Worm (Caenorhabditis elegans) whole organism, L4/young adult: ENCODE data around the gene apt-9.

Source experiments
- W03F9.2 ChIP-seq: fragments of 150-350 bp; optimal IDR thresholded peaks from 2 replicates; lab custom pipeline; 2014; ENCODE audit warnings: missing biosample characterization, missing genetic modification characterization
- dao-5 ChIP-seq: sonication (generic microtip); optimal IDR thresholded peaks from 2 replicates; lab custom pipeline; 2016; ENCODE audit warnings: missing genotype, missing genetic modification characterization, moderate library complexity, missing compliant biosample characterization
- him-1 ChIP-seq: sonication (generic microtip); optimal IDR thresholded peaks from 2 replicates; lab custom pipeline; 2016; ENCODE audit warnings: missing genotype, missing genetic modification reagents, missing genetic modification characterization, missing compliant biosample characterization

apt-9 gene

DNA sequence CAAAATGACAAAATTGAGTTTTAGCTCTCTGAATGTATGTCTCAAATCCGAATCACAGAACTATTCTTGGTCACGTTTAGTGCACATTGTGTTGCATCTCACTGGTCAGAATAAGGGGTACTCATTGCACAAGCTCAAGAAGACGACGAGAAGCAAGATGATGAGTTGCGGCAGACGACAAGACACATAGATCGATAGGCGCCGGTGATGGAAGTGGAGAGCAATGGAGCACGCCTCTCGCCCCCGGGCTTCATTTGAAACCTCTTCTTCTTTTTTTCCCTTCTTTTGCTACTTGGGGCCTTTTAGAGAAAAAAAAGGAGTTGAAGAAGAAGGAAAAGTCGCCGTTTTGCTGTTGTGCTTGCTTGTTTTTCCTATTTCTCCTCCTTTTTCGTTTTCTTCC lies at the start of gene apt-9:
Gene apt-9 (plus strand): TSS at position 194 of the 400 bp plus-strand sequence.
- TF ChIP-seq W03F9.2 (tag; lab: Kevin White, UChicago): no peak
- TF ChIP-seq him-1 (tag; lab: Kevin White, UChicago): no peak
- TF ChIP-seq dao-5 (tag; lab: Kevin White, UChicago): no peak

DNA sequence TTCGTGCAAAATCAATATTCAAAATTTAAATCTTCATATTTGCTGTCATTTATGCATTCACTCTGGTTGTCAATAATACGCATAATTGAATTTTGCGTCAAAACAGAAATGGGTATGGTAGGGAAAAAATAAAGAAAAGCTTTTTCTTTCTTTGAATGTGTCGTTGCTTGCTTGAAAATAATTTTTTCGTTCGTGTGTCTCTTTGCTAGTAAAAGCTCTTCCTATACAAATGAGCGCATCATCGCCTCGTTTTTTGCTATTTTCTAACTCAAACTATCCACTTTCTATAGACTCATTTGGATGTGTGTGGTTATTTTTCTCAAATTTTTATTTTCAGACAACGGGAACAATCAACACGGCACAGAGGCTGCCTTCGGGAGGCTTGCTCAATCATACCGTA lies 39.7 kb upstream of the apt-9 start, which contains the start of gene ldb-1:
Gene ldb-1 (plus strand): TSS at position 301 of the 400 bp plus-strand sequence.
- TF ChIP-seq W03F9.2 (tag; lab: Kevin White, UChicago) (no peak), dao-5 (tag; lab: Kevin White, UChicago) (no peak), him-1 (tag; lab: Kevin White, UChicago) (no peak)

DNA sequence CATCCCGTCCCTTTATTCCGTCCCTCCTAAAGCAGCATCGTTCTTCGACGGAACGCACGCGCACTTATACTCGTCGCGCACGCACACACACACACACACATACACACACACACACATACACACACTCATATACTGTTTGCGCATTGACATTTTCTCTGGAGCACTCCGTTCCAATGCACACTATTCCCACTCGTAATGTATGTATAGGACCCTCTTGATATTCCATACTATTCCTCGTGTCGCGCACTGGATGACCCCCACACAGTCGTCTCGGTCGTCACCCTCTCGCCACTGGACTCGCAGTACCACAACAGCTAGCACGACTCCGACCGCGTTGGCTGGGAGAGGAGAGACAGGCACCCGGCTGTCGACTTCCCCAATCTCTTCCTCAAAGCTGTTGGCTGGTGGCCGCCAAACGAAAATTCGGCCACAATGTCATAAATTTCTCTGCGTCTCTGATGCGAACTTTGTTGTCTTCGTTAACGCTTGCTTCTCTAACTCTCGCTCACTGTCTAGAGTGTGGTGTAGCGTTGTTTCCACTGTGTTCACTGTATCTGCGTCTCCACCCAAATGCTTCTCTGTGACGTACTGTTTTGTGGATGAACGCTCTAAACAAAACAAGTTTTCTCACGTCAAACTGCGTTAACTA lies 37.2 kb upstream of the apt-9 start:
- peak; percentile 97 for TF ChIP-seq him-1 (tag; lab: Kevin White, UChicago)
- peak; percentile 1 for TF ChIP-seq dao-5 (tag; lab: Kevin White, UChicago)
- TF ChIP-seq W03F9.2 (tag; lab: Kevin White, UChicago): peak; percentile 54

DNA sequence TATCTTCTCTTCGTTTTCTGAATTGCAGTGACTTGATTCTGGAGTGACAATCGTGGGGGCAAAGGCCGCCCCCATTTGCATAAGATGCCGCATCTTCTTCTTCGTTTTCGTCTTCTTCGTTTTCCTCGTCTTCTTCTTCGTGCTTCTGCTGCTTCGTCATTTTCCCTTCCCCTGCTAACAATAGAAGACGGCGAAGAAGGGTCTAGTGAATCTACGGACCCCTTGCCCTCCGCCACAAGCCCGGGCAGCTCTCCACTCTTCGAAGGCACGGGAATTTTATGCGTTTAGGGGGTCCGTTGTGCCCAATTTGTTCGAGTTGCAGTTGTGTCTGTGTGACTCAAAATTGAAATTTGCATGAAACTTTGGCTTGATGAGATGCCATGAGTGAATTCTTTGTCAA lies 36.5 kb upstream of the apt-9 start:
- no peak for TF ChIP-seq dao-5 (tag; lab: Kevin White, UChicago)
- TF ChIP-seq W03F9.2 (tag; lab: Kevin White, UChicago): no peak
- no peak for TF ChIP-seq him-1 (tag; lab: Kevin White, UChicago)

DNA sequence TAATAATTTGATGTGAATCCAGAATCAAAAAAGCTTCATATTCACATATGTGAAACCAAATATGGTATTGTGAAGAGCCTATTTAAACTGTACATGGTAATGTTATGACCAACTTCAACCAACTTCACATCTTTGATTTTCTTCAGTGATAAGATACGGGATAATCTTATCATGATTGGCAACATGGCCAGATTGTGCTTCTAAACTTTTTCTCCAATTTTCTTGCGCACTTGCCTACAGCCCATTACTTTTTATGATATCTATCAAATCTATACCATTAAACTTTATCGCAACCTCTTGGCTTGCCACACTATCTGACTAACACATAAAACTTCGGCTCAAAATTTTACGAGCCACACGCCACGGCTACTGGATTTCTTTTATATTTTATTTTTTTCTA lies 35.9 kb upstream of the apt-9 start:
- no peak for TF ChIP-seq him-1 (tag; lab: Kevin White, UChicago)
- TF ChIP-seq W03F9.2 (tag; lab: Kevin White, UChicago): no peak
- TF ChIP-seq dao-5 (tag; lab: Kevin White, UChicago): no peak

DNA sequence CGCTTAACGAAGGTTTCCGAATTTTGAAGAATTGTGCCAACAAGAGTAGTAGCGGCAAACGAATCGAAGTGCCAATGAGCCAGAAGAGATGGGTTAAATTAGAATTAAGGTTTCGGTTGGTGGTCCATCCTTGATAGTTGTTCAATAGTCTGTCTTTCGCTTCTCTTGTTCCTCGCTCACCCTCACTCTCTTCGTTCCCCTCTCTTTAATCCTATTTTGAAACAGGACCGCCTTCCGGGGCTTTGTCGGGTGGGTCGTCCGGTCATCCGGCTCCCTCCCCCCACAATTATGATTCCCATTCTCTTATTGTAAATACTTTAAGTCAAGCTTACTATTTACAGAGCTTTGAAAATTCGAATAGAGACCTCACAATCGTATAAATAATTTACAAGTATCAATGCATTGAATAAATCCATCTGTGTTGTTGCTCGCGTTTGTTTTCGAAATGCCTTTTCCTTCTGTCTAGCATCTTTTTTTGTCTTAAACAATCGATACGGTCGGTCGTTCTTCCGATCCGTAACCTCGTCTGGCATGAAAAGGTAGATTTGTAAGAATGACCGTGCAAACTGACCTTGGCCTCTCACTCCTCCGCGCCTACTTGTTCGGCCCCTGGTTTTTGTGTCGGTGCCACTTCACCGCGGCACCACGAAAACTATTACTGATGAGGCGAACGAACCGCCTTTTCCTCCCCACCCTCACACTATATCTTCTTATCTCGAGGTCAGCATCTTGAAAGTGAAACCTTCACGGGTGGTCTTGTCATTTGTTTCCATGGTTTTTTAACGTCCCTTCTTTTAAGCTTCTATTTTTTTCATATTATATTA lies 35.0 kb upstream of the apt-9 start:
- no peak for TF ChIP-seq him-1 (tag; lab: Kevin White, UChicago)
- TF ChIP-seq dao-5 (tag; lab: Kevin White, UChicago): no peak
- no peak for TF ChIP-seq W03F9.2 (tag; lab: Kevin White, UChicago)

DNA sequence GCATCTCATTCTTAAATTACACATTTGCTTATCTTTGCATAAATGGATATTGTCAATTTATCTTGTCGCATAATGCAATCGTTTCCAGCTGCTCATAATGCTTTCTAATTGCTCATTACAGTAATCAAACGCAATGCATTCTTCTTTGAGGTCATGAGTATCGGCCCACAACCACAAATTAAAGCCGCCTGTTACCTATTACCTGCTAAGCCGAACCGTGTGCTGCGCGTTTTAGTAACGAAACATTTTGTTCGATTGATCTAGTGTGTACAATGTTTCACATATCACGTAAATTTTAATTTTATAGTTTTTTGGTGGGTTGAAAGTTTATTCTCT lies 34.4 kb upstream of the apt-9 start:
- TF ChIP-seq dao-5 (tag; lab: Kevin White, UChicago) (no peak), W03F9.2 (tag; lab: Kevin White, UChicago) (no peak), him-1 (tag; lab: Kevin White, UChicago) (no peak)

DNA sequence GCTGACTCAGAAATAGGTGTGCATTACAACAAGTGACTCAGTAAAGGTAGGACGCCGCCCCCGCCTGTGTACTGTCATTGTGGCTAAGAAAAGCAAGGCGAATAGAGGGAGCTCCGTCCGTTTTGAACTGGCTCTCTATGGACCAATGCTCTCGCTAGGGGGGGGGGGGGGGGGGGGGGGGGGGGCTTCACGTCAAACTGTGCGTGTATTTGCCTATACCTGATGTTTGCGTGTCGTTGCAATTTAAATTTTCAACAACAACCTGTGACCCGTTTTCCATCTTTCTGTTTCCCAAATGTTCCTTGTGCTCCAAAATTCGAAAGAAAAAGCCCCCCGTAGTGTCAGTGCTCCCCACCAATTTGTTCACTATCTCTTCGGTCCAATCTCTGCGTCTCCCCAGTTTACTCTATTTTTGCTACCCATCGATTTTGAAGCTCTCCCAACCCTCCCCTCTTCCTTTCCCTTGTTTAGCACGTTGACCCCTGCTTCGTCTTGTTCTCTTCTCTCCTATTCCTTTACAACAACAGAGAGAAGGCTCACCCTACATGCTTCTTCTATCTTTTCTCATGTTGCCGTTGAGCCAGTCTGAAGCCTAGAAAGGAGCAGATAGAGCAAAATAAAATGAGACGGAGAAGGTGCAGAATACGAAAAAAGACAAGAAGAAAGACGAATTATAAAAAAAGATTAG lies 33.8 kb upstream of the apt-9 start:
- TF ChIP-seq dao-5 (tag; lab: Kevin White, UChicago) (no peak), him-1 (tag; lab: Kevin White, UChicago) (peak; percentile 54)

DNA sequence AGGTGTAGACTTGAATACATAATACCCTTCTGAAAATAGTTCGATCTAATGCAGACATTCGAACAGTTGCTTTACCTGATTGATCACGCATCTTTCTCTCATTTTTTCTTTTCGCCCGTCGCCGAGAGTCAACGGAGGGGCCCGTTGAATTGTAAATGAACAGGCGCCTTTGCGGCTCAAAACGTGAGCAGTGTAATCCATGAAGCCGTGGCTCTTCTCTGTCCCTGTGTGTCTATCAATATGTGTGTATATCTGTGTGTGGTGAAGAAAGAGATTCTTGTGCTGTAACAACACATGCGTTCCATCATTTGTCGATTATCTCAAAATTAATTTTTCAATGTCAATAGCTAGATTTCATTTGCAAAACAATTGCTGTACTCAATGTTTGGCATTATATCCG lies 32.8 kb upstream of the apt-9 start:
- no peak for TF ChIP-seq him-1 (tag; lab: Kevin White, UChicago)
- TF ChIP-seq dao-5 (tag; lab: Kevin White, UChicago): no peak
- no peak for TF ChIP-seq W03F9.2 (tag; lab: Kevin White, UChicago)

DNA sequence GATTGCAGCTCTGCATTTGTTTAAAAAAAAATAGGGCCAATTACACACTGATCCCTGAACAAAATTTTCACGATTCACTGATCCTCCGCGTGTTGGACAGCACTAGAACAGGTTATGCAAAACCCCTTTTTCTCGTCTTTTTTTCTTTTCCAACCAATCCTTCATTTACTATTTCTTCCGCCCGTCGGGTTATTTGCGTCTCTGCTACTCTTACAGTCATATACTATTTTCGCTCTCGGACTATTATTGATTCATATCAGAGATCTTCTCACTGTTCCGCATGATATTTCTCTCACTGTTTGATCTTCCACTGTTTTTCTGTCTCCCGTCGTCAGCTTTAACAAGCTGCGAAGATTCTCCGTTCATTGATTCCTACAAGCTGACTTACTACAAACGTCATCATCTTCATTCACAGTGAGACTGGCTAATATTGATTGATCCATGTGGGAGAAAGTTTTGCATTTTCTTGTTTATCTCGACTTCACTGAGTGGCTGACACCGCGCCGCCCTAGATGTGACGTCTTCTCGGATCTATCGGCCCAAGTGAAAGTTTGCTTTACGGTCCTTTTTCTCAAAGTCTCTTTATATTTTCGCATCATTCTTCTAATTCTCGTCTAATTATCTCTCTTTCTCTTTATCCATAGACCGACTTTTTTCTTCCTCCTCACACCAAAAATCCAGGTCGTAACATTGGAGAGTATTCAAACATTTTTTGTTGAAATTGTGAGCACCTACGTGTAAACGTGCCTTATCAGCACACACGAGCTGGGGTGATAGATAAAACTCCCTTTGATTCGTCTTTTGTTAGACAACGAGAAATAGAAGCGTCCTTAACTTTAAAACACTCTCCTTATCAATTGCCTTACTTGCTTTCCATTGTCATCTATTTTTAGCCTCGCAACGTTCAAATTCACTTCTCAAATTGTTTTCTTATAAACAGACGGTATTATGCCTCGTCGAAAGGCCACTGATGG lies 31.9 kb upstream of the apt-9 start:
- TF ChIP-seq dao-5 (tag; lab: Kevin White, UChicago) (no peak), W03F9.2 (tag; lab: Kevin White, UChicago) (no peak), him-1 (tag; lab: Kevin White, UChicago) (no peak)

DNA sequence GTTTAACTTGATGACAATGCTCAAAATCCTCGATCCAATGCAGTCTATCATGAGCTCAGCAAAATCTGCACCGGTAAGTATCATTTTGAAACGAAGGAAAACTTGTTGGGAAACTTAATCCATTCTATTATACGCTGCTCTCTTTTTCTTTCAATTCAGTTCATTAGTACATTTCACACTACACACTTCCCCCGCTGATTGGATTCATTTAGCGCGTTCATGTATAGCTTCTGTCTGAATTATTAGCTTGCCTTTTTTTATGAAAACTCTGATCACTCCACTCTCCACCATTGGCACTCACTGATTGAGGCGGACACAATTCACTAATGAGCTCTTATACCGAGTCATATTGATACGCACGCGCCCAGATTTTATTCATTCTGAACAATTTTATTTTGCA lies 30.1 kb upstream of the apt-9 start:
- no peak for TF ChIP-seq him-1 (tag; lab: Kevin White, UChicago)
- no peak for TF ChIP-seq W03F9.2 (tag; lab: Kevin White, UChicago)
- no peak for TF ChIP-seq dao-5 (tag; lab: Kevin White, UChicago)

DNA sequence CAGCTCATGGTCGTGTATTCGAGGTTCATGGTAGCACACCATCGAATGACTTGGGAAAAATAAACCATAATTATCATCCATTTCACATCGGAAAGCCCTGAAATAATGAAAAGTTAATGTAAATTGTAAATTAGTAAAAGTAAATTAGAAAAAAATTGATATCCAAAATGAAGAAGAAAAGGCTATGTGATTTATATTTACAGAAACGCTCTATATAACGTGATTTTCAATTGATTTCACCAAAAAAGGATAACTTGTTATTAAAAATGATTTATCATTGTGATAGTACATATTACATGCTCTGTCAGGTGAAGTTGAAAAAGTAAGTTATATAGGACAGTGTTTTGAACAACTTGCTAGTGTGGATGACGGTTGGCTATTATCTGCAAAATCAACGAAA lies 25.6 kb upstream of the apt-9 start, which contains the start of gene C09F12.3:
Gene C09F12.3 (minus strand): TSS at position 101 of the 400 bp plus-strand sequence.
- TF ChIP-seq him-1 (tag; lab: Kevin White, UChicago) (no peak), W03F9.2 (tag; lab: Kevin White, UChicago) (no peak), dao-5 (tag; lab: Kevin White, UChicago) (no peak)
